Worm (Caenorhabditis elegans) whole organism, L4/young adult: ENCODE measurements around the gene wee-1.3.

Source experiments
- W03F9.2 ChIP-seq: fragments of 150-350 bp; optimal IDR thresholded peaks from 2 replicates; lab custom pipeline; 2014; ENCODE audit warnings: missing biosample characterization, missing genetic modification characterization
- dao-5 ChIP-seq: sonication (generic microtip); optimal IDR thresholded peaks from 2 replicates; lab custom pipeline; 2016; ENCODE audit warnings: missing genotype, missing genetic modification characterization, moderate library complexity, missing compliant biosample characterization
- him-1 ChIP-seq: sonication (generic microtip); optimal IDR thresholded peaks from 2 replicates; lab custom pipeline; 2016; ENCODE audit warnings: missing genotype, missing genetic modification reagents, missing genetic modification characterization, missing compliant biosample characterization

ce11 chrII:9680493-9680892 lies 35.8 kb downstream of the wee-1.3 start, which contains the start of gene ZK1320.13:
- TF ChIP-seq him-1 = no peak
- TF ChIP-seq W03F9.2 = no peak
- no peak for TF ChIP-seq dao-5
